Fruit fly (Drosophila melanogaster) whole organism, embryonic: Measurements from ENCODE around the gene eIF3l.

ENCODE experiments used
- Abd-B ChIP-seq: fragments of 200-800 bp; sonication (Bioruptor generic); optimal IDR thresholded peaks from 2 replicates; lab custom pipeline; 2018; ENCODE audit warnings: missing biosample characterization, mild to moderate bottlenecking, missing genetic modification characterization, moderate library complexity
- Atf-2 ChIP-seq: fragments of 200-800 bp; sonication (Bioruptor generic); optimal IDR thresholded peaks from 2 replicates; lab custom pipeline; 2016; ENCODE audit warnings: missing biosample characterization, missing genetic modification characterization
- BEAF-32 ChIP-seq: fragments of 200-800 bp; sonication (Bioruptor generic); optimal IDR thresholded peaks from 3 replicates; lab custom pipeline; 2017; ENCODE audit warnings: missing biosample characterization, missing genetic modification characterization, mild to moderate bottlenecking, moderate library complexity, missing genetic modification reagents
- BtbVII ChIP-seq: fragments of 200-800 bp; sonication (Bioruptor generic); optimal IDR thresholded peaks from 3 replicates; lab custom pipeline; 2017; ENCODE audit warnings: missing biosample characterization, mild to moderate bottlenecking, missing genetic modification characterization
- CG11093 ChIP-seq: fragments of 200-800 bp; sonication (Bioruptor generic); IDR thresholded peaks from 3 replicates; pipeline ENCODE4 v1.3.6; 2022; ENCODE audit warnings: missing biosample characterization, missing genetic modification characterization
- CG11456 ChIP-seq: fragments of 200-800 bp; sonication (Bioruptor generic); IDR thresholded peaks from 3 replicates; pipeline ENCODE4 v1.3.6; 2022; ENCODE audit warnings: missing biosample characterization, missing genetic modification characterization
- CG12155 ChIP-seq: fragments of 200-800 bp; sonication (Bioruptor generic); optimal IDR thresholded peaks from 3 replicates; lab custom pipeline; 2016; ENCODE audit warnings: missing biosample characterization, missing genetic modification characterization
- CG12659 ChIP-seq: fragments of 200-800 bp; sonication (Bioruptor generic); optimal IDR thresholded peaks from 3 replicates; lab custom pipeline; 2017; ENCODE audit warnings: mild to moderate bottlenecking, missing biosample characterization, missing genetic modification reagents, missing genetic modification characterization
- CG13775 ChIP-seq: fragments of 200-800 bp; sonication (Bioruptor generic); optimal IDR thresholded peaks from 3 replicates; lab custom pipeline; 2017; ENCODE audit warnings: missing biosample characterization, mild to moderate bottlenecking, missing genetic modification characterization
- CG14441 ChIP-seq: fragments of 200-800 bp; sonication (Bioruptor generic); IDR thresholded peaks from 2 replicates; pipeline ENCODE4 v1.3.6; 2022; ENCODE audit warnings: missing biosample characterization, missing genetic modification characterization
- CG15073 ChIP-seq: fragments of 200-800 bp; sonication (Bioruptor generic); optimal IDR thresholded peaks from 2 replicates; lab custom pipeline; 2016; ENCODE audit warnings: missing biosample characterization, missing genetic modification characterization
- CG1602 ChIP-seq: fragments of 200-800 bp; sonication (Bioruptor generic); optimal IDR thresholded peaks from 3 replicates; lab custom pipeline; 2016; ENCODE audit warnings: missing biosample characterization, missing genetic modification characterization
- CG17612 ChIP-seq: fragments of 200-800 bp; sonication (Bioruptor generic); IDR thresholded peaks from 2 replicates; pipeline ENCODE4 v1.3.6; 2022; ENCODE audit warnings: missing biosample characterization, missing genetic modification characterization
- CG1792 ChIP-seq: fragments of 200-800 bp; sonication (Bioruptor generic); optimal IDR thresholded peaks from 2 replicates; lab custom pipeline; 2016; ENCODE audit warnings: missing biosample characterization, missing genetic modification characterization
- CG18619 ChIP-seq: fragments of 200-800 bp; sonication (Bioruptor generic); optimal IDR thresholded peaks from 3 replicates; lab custom pipeline; 2017; ENCODE audit warnings: missing biosample characterization, mild to moderate bottlenecking, missing genetic modification characterization
- CG30403 ChIP-seq: fragments of 200-800 bp; sonication (Bioruptor generic); optimal IDR thresholded peaks from 3 replicates; lab custom pipeline; 2016; ENCODE audit warnings: missing biosample characterization, missing genetic modification characterization
- CG4617 ChIP-seq: fragments of 200-800 bp; sonication (Bioruptor generic); optimal IDR thresholded peaks from 3 replicates; lab custom pipeline; 2016; ENCODE audit warnings: missing biosample characterization, missing genetic modification characterization, borderline replicate concordance
- CG7745 ChIP-seq: fragments of 200-800 bp; sonication (Bioruptor generic); optimal IDR thresholded peaks from 2 replicates; lab custom pipeline; 2018; ENCODE audit warnings: missing biosample characterization, mild to moderate bottlenecking, missing genetic modification characterization, moderate library complexity
- Doc3 ChIP-seq: fragments of 200-800 bp; sonication (Bioruptor generic); IDR thresholded peaks from 3 replicates; pipeline ENCODE4 v1.3.6; 2022; ENCODE audit warnings: missing biosample characterization, missing genetic modification characterization; ENCODE audit not compliant: partially characterized antibody
- Drgx ChIP-seq: fragments of 200-800 bp; sonication (Bioruptor generic); IDR thresholded peaks from 2 replicates; pipeline ENCODE4 v1.3.6; 2022; ENCODE audit warnings: missing biosample characterization, missing genetic modification characterization
- Hmr ChIP-seq: fragments of 200-800 bp; sonication (Bioruptor generic); optimal IDR thresholded peaks from 3 replicates; lab custom pipeline; 2017; ENCODE audit warnings: mild to moderate bottlenecking, missing biosample characterization, missing genetic modification reagents, missing genetic modification characterization
- Jarid2 ChIP-seq: fragments of 200-800 bp; sonication (Bioruptor generic); optimal IDR thresholded peaks from 3 replicates; lab custom pipeline; 2017; ENCODE audit warnings: mild to moderate bottlenecking, missing biosample characterization, missing genetic modification reagents, missing genetic modification characterization
- MBD-R2 ChIP-seq: fragments of 200-800 bp; sonication (Bioruptor generic); IDR thresholded peaks from 2 replicates; pipeline ENCODE4 v1.3.6; 2022; ENCODE audit warnings: missing biosample characterization, missing genetic modification characterization
- Oaz ChIP-seq: fragments of 200-800 bp; sonication (Bioruptor generic); IDR thresholded peaks from 2 replicates; pipeline ENCODE4 v1.3.6; 2022; ENCODE audit warnings: missing biosample characterization, missing genetic modification characterization
- Optix ChIP-seq: fragments of 200-800 bp; sonication (Bioruptor generic); IDR thresholded peaks from 3 replicates; pipeline ENCODE4 v1.3.6; 2022; ENCODE audit warnings: missing biosample characterization, missing genetic modification characterization
- Stat92E ChIP-seq, 3 experiments: fragments of >200 bp in 2 of 3; fragments of 200-800 bp in 1 of 3; sonication (Bioruptor generic) in 1 of 3; optimal IDR thresholded peaks; 2 replicates each; lab custom pipeline; 2017 to 2019; ENCODE audit warnings: missing biosample characterization in 3 of 3, missing genetic modification characterization in 3 of 3, mild to moderate bottlenecking in 1 of 3, moderate library complexity in 1 of 3
- TFAM ChIP-seq: fragments of 200-800 bp; sonication (Bioruptor generic); optimal IDR thresholded peaks from 2 replicates; lab custom pipeline; 2017; ENCODE audit warnings: missing biosample characterization, missing genetic modification characterization, inconsistent platforms
- Trl ChIP-seq, 3 experiments: fragments of >200 bp in 2 of 3; fragments of 200-800 bp in 1 of 3; sonication (Bioruptor generic) in 1 of 3; optimal IDR thresholded peaks; 2 replicates in 1 of 3; 3 replicates in 2 of 3; lab custom pipeline; 2016 to 2017; ENCODE audit warnings: missing biosample characterization in 1 of 3, missing genetic modification characterization in 1 of 3
- bbx ChIP-seq: fragments of 200-800 bp; sonication (Bioruptor generic); IDR thresholded peaks from 2 replicates; pipeline ENCODE4 v1.3.6; 2022; ENCODE audit warnings: missing biosample characterization, missing genetic modification characterization; ENCODE audit not compliant: partially characterized antibody
- cg ChIP-seq: fragments of 200-800 bp; sonication (Bioruptor generic); optimal IDR thresholded peaks from 3 replicates; lab custom pipeline; 2019; ENCODE audit warnings: missing biosample characterization, mild to moderate bottlenecking, missing genetic modification characterization, moderate library complexity
- dm ChIP-seq: fragments of 200-800 bp; sonication (Bioruptor generic); optimal IDR thresholded peaks from 3 replicates; lab custom pipeline; 2016; ENCODE audit warnings: missing biosample characterization, missing genetic modification characterization
- emc ChIP-seq: fragments of 200-800 bp; sonication (Bioruptor generic); optimal IDR thresholded peaks from 2 replicates; lab custom pipeline; 2016; ENCODE audit warnings: missing biosample characterization, missing genetic modification characterization
- eve ChIP-seq, 2 experiments: fragments of >200 bp; optimal IDR thresholded peaks; 2 replicates each; lab custom pipeline; 2017; ENCODE audit warnings: missing biosample characterization in 2 of 2, missing genetic modification characterization in 2 of 2
- fd3F ChIP-seq: fragments of 200-800 bp; sonication (Bioruptor generic); optimal IDR thresholded peaks from 2 replicates; lab custom pipeline; 2018; ENCODE audit warnings: missing biosample characterization, mild to moderate bottlenecking, missing genetic modification characterization, moderate library complexity
- gfzf ChIP-seq: fragments of 200-800 bp; sonication (Bioruptor generic); optimal IDR thresholded peaks from 2 replicates; lab custom pipeline; 2016; ENCODE audit warnings: missing biosample characterization, mild to moderate bottlenecking, missing genetic modification characterization, moderate library complexity
- kah ChIP-seq: fragments of 200-800 bp; sonication (Bioruptor generic); optimal IDR thresholded peaks from 2 replicates; lab custom pipeline; 2018; ENCODE audit warnings: missing biosample characterization, mild to moderate bottlenecking, missing genetic modification characterization
- lab ChIP-seq: fragments of 200-800 bp; sonication (Bioruptor generic); optimal IDR thresholded peaks from 3 replicates; lab custom pipeline; 2017; ENCODE audit warnings: missing biosample characterization, missing genetic modification characterization, mild to moderate bottlenecking, moderate library complexity, missing genetic modification reagents
- lbe ChIP-seq: fragments of 200-800 bp; sonication (Bioruptor generic); optimal IDR thresholded peaks from 2 replicates; lab custom pipeline; 2016; ENCODE audit warnings: missing biosample characterization, mild to moderate bottlenecking, missing genetic modification characterization
- nerfin-1 ChIP-seq: fragments of 200-800 bp; sonication (Bioruptor generic); optimal IDR thresholded peaks from 3 replicates; lab custom pipeline; 2019; ENCODE audit warnings: missing biosample characterization, mild to moderate bottlenecking, missing genetic modification characterization, moderate library complexity
- nmo ChIP-seq: fragments of 200-800 bp; sonication (Bioruptor generic); optimal IDR thresholded peaks from 2 replicates; lab custom pipeline; 2018; ENCODE audit warnings: missing biosample characterization, mild to moderate bottlenecking, missing genetic modification characterization, moderate library complexity
- nom ChIP-seq: fragments of 200-800 bp; sonication (Bioruptor generic); optimal IDR thresholded peaks from 2 replicates; lab custom pipeline; 2017; ENCODE audit warnings: missing biosample characterization, missing genetic modification characterization, mild to moderate bottlenecking, moderate library complexity, missing genetic modification reagents
- pnt ChIP-seq: fragments of 200-800 bp; sonication (Bioruptor generic); optimal IDR thresholded peaks from 3 replicates; lab custom pipeline; 2016; ENCODE audit warnings: missing biosample characterization, missing genetic modification characterization
- psq ChIP-seq: fragments of 200-800 bp; sonication (Bioruptor generic); optimal IDR thresholded peaks from 2 replicates; lab custom pipeline; 2017; ENCODE audit warnings: missing biosample characterization, missing genetic modification characterization
- pum ChIP-seq: fragments of 200-800 bp; sonication (Bioruptor generic); optimal IDR thresholded peaks from 2 replicates; lab custom pipeline; 2016; ENCODE audit warnings: missing biosample characterization, missing genetic modification characterization
- pzg ChIP-seq: fragments of 200-800 bp; sonication (Bioruptor generic); optimal IDR thresholded peaks from 3 replicates; lab custom pipeline; 2018; ENCODE audit warnings: missing biosample characterization, mild to moderate bottlenecking, missing genetic modification characterization, moderate library complexity
- salm ChIP-seq: fragments of 200-800 bp; sonication (Bioruptor generic); optimal IDR thresholded peaks from 2 replicates; lab custom pipeline; 2018; ENCODE audit warnings: missing biosample characterization, mild to moderate bottlenecking, missing genetic modification characterization
- sug ChIP-seq: fragments of 200-800 bp; optimal IDR thresholded peaks from 2 replicates; lab custom pipeline; 2019; ENCODE audit warnings: missing biosample characterization, mild to moderate bottlenecking, missing genetic modification characterization, moderate library complexity

The eIF3l gene

dm6 chr3L:12149024-12149423 lies 3.1 kb upstream of the eIF3l start, which contains the start of gene CG32099:
Gene CG32099 (plus strand): TSS chr3L:12149273.
- TF ChIP-seq psq (GFP tag; lab: Kevin White, UChicago) (no peak), Atf-2 (no peak), CG7745 (no peak), pnt (no peak), emc (GFP tag; lab: Kevin White, UChicago) (no peak), sug (tag; lab: Kevin White, UChicago) (no peak), BEAF-32 (GFP tag; lab: Kevin White, UChicago) (peak; percentile 7), CG1792 (GFP tag; lab: Kevin White, UChicago) (no peak), gfzf (GFP tag; lab: Kevin White, UChicago) (peak; percentile 60), pum (GFP tag; lab: Kevin White, UChicago) (no peak), Optix (no peak), MBD-R2 (peak; percentile 47; the same call in 1 of the 2 replicates), pzg (GFP tag; lab: Kevin White, UChicago) (peak; percentile 29), Oaz (no peak)
- TF ChIP-seq, all 482 proteins: peak for 4

- TF ChIP-seq Trl (optimal IDR thresholded peaks at IDR 0.05; lab: Kevin White, UChicago) (peak; percentile 64 to 68), Trl (GFP tag; optimal IDR thresholded peaks at IDR 0.05; lab: Kevin White, UChicago) (no peak), CG13775 (GFP tag; lab: Kevin White, UChicago) (no peak), CG14441 (GFP tag; lab: Robert Waterston, UW) (no peak), bbx (peak; percentile 35; the same call in 1 of the 2 replicates), CG12155 (GFP tag; lab: Kevin White, UChicago) (peak; percentile 85), Jarid2 (GFP tag; lab: Kevin White, UChicago) (no peak), CG15073 (GFP tag; lab: Kevin White, UChicago) (no peak), kah (GFP tag; lab: Kevin White, UChicago) (no peak), eve (GFP tag; optimal IDR thresholded peaks at IDR 0.05; lab: Kevin White, UChicago) (no peak), psq (GFP tag; lab: Kevin White, UChicago) (peak; percentile 76), Doc3 (GFP tag; lab: Robert Waterston, UW) (0 out of 3 replicates have a peak, but pooled peaks have one; percentile 17)
These were observed 1.1 kb upstream of the eIF3l start for dm6 chr3L:12146970-12147369.

dm6 chr3L:12139232-12139698 lies 6.6 kb downstream of the eIF3l start:
- peak; percentile 61 for TF ChIP-seq Drgx (GFP tag; lab: Robert Waterston, UW)
- TF ChIP-seq Stat92E (GFP tag; optimal IDR thresholded peaks at IDR 0.05; lab: Kevin White, UChicago), result no peak
- TF ChIP-seq nom (GFP tag; lab: Kevin White, UChicago), result no peak
- TF ChIP-seq fd3F (GFP tag; lab: Kevin White, UChicago), result peak; percentile 31
- TF ChIP-seq CG18619 (GFP tag; lab: Kevin White, UChicago), result peak; percentile 46
- peak; percentile 7 for TF ChIP-seq CG1602 (GFP tag; lab: Kevin White, UChicago)
- no peak for TF ChIP-seq CG17612 (GFP tag; lab: Robert Waterston, UW)
- TF ChIP-seq nerfin-1 (tag; lab: Kevin White, UChicago), result peak; percentile 38
- no peak for TF ChIP-seq TFAM (GFP tag; lab: Kevin White, UChicago)
- TF ChIP-seq CG11093 (GFP tag; lab: Robert Waterston, UW), result 0 out of 3 replicates have a peak, but pooled peaks have one; percentile 22
- peak; percentile 10 for TF ChIP-seq lbe (GFP tag; lab: Kevin White, UChicago)
- no peak for TF ChIP-seq dm (GFP tag; lab: Kevin White, UChicago)
- TF ChIP-seq BtbVII (GFP tag; lab: Kevin White, UChicago), result no peak
- peak; percentile 38 for TF ChIP-seq CG12659
- TF ChIP-seq CG30403 (GFP tag; lab: Kevin White, UChicago), result peak; percentile 56
- peak; percentile 20 for TF ChIP-seq salm (tag; lab: Kevin White, UChicago)
- TF ChIP-seq Abd-B (GFP tag; lab: Kevin White, UChicago), result no peak
- TF ChIP-seq CG4617 (GFP tag; lab: Kevin White, UChicago), result no peak
- TF ChIP-seq Hmr (GFP tag; lab: Kevin White, UChicago), result peak; percentile 61
- peak; percentile 70 for TF ChIP-seq lab
- no peak for TF ChIP-seq cg (GFP tag; lab: Kevin White, UChicago)
- TF ChIP-seq CG11456 (GFP tag; lab: Robert Waterston, UW), result no peak
- peak; percentile 31 for TF ChIP-seq nmo (GFP tag; lab: Kevin White, UChicago)
